Fruit fly (Drosophila melanogaster) whole organism, pupa: ENCODE measurements around the gene CG15628.

Experiments
- CG10348 ChIP-seq: fragments of 200-800 bp; sonication (Bioruptor generic); IDR thresholded peaks from 2 replicates; pipeline ENCODE4 v1.3.6; 2022; ENCODE audit warnings: missing biosample characterization, missing genetic modification characterization
- CG12605 ChIP-seq: fragments of 200-800 bp; sonication (Bioruptor generic); IDR thresholded peaks from 2 replicates; pipeline ENCODE4 v1.3.6; 2022; ENCODE audit warnings: missing biosample characterization, missing genetic modification characterization
- CG13204 ChIP-seq: fragments of 200-800 bp; sonication (Bioruptor generic); optimal IDR thresholded peaks from 2 replicates; lab custom pipeline; 2018; ENCODE audit warnings: missing biosample characterization, mild to moderate bottlenecking, missing genetic modification characterization, moderate library complexity
- CG14655 ChIP-seq: fragments of 200-800 bp; sonication (Bioruptor generic); optimal IDR thresholded peaks from 3 replicates; lab custom pipeline; 2017; ENCODE audit warnings: mild to moderate bottlenecking, missing biosample characterization, missing genetic modification reagents, missing genetic modification characterization
- CG15710 ChIP-seq: fragments of 200-800 bp; sonication (Bioruptor generic); optimal IDR thresholded peaks from 2 replicates; lab custom pipeline; 2018; ENCODE audit warnings: missing biosample characterization, mild to moderate bottlenecking, missing genetic modification characterization, moderate library complexity
- CG17806 ChIP-seq: fragments of 200-800 bp; sonication (Bioruptor generic); optimal IDR thresholded peaks from 2 replicates; lab custom pipeline; 2018; ENCODE audit warnings: missing biosample characterization, mild to moderate bottlenecking, missing genetic modification characterization, moderate library complexity
- CG32121 ChIP-seq: fragments of 200-800 bp; sonication (Bioruptor generic); IDR thresholded peaks from 2 replicates; pipeline ENCODE4 v1.3.6; 2022; ENCODE audit warnings: missing biosample characterization, missing genetic modification characterization
- CG34367 ChIP-seq: fragments of 200-800 bp; sonication (Bioruptor generic); optimal IDR thresholded peaks from 2 replicates; lab custom pipeline; 2018; ENCODE audit warnings: missing biosample characterization, mild to moderate bottlenecking, missing genetic modification characterization
- CG4496 ChIP-seq: fragments of 200-800 bp; sonication (Bioruptor generic); IDR thresholded peaks from 3 replicates; pipeline ENCODE4 v1.3.6; 2022; ENCODE audit warnings: missing biosample characterization, missing genetic modification characterization
- CG8159 ChIP-seq: fragments of 200-800 bp; sonication (Bioruptor generic); optimal IDR thresholded peaks from 3 replicates; lab custom pipeline; 2018; ENCODE audit warnings: missing biosample characterization, mild to moderate bottlenecking, missing genetic modification characterization, moderate library complexity
- CG8301 ChIP-seq: fragments of 200-800 bp; sonication (Bioruptor generic); optimal IDR thresholded peaks from 2 replicates; lab custom pipeline; 2018; ENCODE audit warnings: missing biosample characterization, mild to moderate bottlenecking, missing genetic modification characterization
- CG9948 ChIP-seq: fragments of 200-800 bp; sonication (Bioruptor generic); optimal IDR thresholded peaks from 2 replicates; lab custom pipeline; 2018; ENCODE audit warnings: missing biosample characterization, mild to moderate bottlenecking, missing genetic modification characterization, moderate library complexity
- D1 ChIP-seq: fragments of 200-800 bp; sonication (Bioruptor generic); optimal IDR thresholded peaks from 2 replicates; lab custom pipeline; 2018; ENCODE audit warnings: missing biosample characterization, mild to moderate bottlenecking, missing genetic modification characterization, moderate library complexity
- EcR ChIP-seq: fragments of 200-800 bp; sonication (Bioruptor generic); optimal IDR thresholded peaks from 3 replicates; lab custom pipeline; 2019; ENCODE audit warnings: missing biosample characterization, missing genetic modification characterization, mild to moderate bottlenecking, moderate library complexity, missing genetic modification reagents
- Ets98B ChIP-seq: fragments of 200-800 bp; sonication (Bioruptor generic); IDR thresholded peaks from 2 replicates; pipeline ENCODE4 v1.3.6; 2022; ENCODE audit warnings: missing biosample characterization, missing genetic modification characterization
- Pif1A ChIP-seq: fragments of 200-800 bp; sonication (Bioruptor generic); optimal IDR thresholded peaks from 3 replicates; lab custom pipeline; 2016; ENCODE audit warnings: missing biosample characterization, missing genetic modification characterization
- Pif1B ChIP-seq: fragments of 200-800 bp; sonication (Bioruptor generic); optimal IDR thresholded peaks from 3 replicates; lab custom pipeline; 2016; ENCODE audit warnings: missing biosample characterization, missing genetic modification characterization
- Snoo ChIP-seq: fragments of 200-800 bp; sonication (Bioruptor generic); optimal IDR thresholded peaks from 3 replicates; lab custom pipeline; 2017; ENCODE audit warnings: missing biosample characterization, mild to moderate bottlenecking, missing genetic modification characterization, inconsistent platforms
- fd96Ca ChIP-seq: fragments of 200-800 bp; sonication (Bioruptor generic); IDR thresholded peaks from 3 replicates; pipeline ENCODE4 v1.3.6; 2022; ENCODE audit warnings: missing biosample characterization, missing genetic modification characterization
- gl ChIP-seq: fragments of 200-800 bp; sonication (Bioruptor generic); optimal IDR thresholded peaks from 2 replicates; lab custom pipeline; 2018; ENCODE audit warnings: missing biosample characterization, mild to moderate bottlenecking, missing genetic modification characterization
- rn ChIP-seq: fragments of 200-800 bp; sonication (Bioruptor generic); IDR thresholded peaks from 2 replicates; pipeline ENCODE4 v1.3.6; 2022; ENCODE audit warnings: missing biosample characterization, missing genetic modification characterization

The CG15628 gene

dm6 chr2L:4821757-4822156, at the start of gene CG15628:
Gene CG15628 (plus strand): TSS chr2L:4821774.
- TF ChIP-seq rn: no peak
- no peak for TF ChIP-seq CG4496 (GFP tag; lab: Robert Waterston, UW)
- TF ChIP-seq Pif1B: no peak
- no peak for TF ChIP-seq CG12605 (GFP tag; lab: Robert Waterston, UW)
- TF ChIP-seq Ets98B (GFP tag; lab: Robert Waterston, UW): no peak
- no peak for TF ChIP-seq CG8159 (tag; lab: Kevin White, UChicago)
- no peak for TF ChIP-seq CG10348
- TF ChIP-seq CG34367 (tag; lab: Kevin White, UChicago): no peak
- TF ChIP-seq CG14655 (GFP tag; lab: Kevin White, UChicago): no peak
- TF ChIP-seq gl (tag; lab: Kevin White, UChicago): no peak
- TF ChIP-seq EcR (GFP tag; lab: Kevin White, UChicago): no peak
- no peak for TF ChIP-seq CG17806 (tag; lab: Kevin White, UChicago)
- TF ChIP-seq CG32121 (GFP tag; lab: Robert Waterston, UW): no peak
- TF ChIP-seq D1: no peak
- no peak for TF ChIP-seq fd96Ca
- TF ChIP-seq CG13204 (GFP tag; lab: Kevin White, UChicago): no peak
- no peak for TF ChIP-seq CG9948 (tag; lab: Kevin White, UChicago)
- TF ChIP-seq Snoo (tag; lab: Kevin White, UChicago): no peak
- no peak for TF ChIP-seq CG15710
- TF ChIP-seq, all 21 proteins: peak for 0

dm6 chr2L:4793780-4794523, 27.6 kb upstream of the CG15628 start, which contains the start of gene fipi:
Gene fipi (minus strand): TSS chr2L:4794044.
- TF ChIP-seq Pif1A (GFP tag; lab: Kevin White, UChicago): no peak

- TF ChIP-seq Pif1B (no peak), gl (tag; lab: Kevin White, UChicago) (no peak), CG10348 (no peak)
- TF ChIP-seq, all 21 proteins: peak for 0
Observed at dm6 chr2L:4794524-4794804, 27.1 kb upstream of the CG15628 start, which contains the start of gene CG3294. Gene CG3294 (plus strand): TSS chr2L:4794549.

- TF ChIP-seq CG17806 (tag; lab: Kevin White, UChicago) (peak; percentile 50), CG34367 (tag; lab: Kevin White, UChicago) (no peak), Snoo (tag; lab: Kevin White, UChicago) (no peak), EcR (GFP tag; lab: Kevin White, UChicago) (no peak), Pif1B (no peak), CG9948 (tag; lab: Kevin White, UChicago) (peak; percentile 12), CG10348 (no peak), D1 (no peak), Ets98B (GFP tag; lab: Robert Waterston, UW) (peak; percentile 87), CG8159 (tag; lab: Kevin White, UChicago) (peak; percentile 50), CG4496 (GFP tag; lab: Robert Waterston, UW) (peak; percentile 81), rn (peak; percentile 67), CG8301 (tag; lab: Kevin White, UChicago) (peak; percentile 88), CG12605 (GFP tag; lab: Robert Waterston, UW) (no peak), CG32121 (GFP tag; lab: Robert Waterston, UW) (peak; percentile 55), CG14655 (GFP tag; lab: Kevin White, UChicago) (peak; percentile 89), CG15710 (no peak), Pif1A (GFP tag; lab: Kevin White, UChicago) (peak; percentile 73), fd96Ca (peak; percentile 89)
Observed at dm6 chr2L:4797643-4798042, 23.9 kb upstream of the CG15628 start.

dm6 chr2L:4798894-4799293, 22.7 kb upstream of the CG15628 start:
- TF ChIP-seq Snoo (tag; lab: Kevin White, UChicago) (no peak), CG9948 (tag; lab: Kevin White, UChicago) (no peak), CG13204 (GFP tag; lab: Kevin White, UChicago) (no peak), gl (tag; lab: Kevin White, UChicago) (no peak), Ets98B (GFP tag; lab: Robert Waterston, UW) (no peak), D1 (no peak), fd96Ca (no peak), CG10348 (no peak), CG14655 (GFP tag; lab: Kevin White, UChicago) (no peak), Pif1A (GFP tag; lab: Kevin White, UChicago) (no peak), CG8301 (tag; lab: Kevin White, UChicago) (no peak), rn (no peak), CG8159 (tag; lab: Kevin White, UChicago) (no peak)
- TF ChIP-seq, all 21 proteins: peak for 0

- TF ChIP-seq CG4496 (GFP tag; lab: Robert Waterston, UW): no peak
- TF ChIP-seq CG9948 (tag; lab: Kevin White, UChicago): no peak
- TF ChIP-seq EcR (GFP tag; lab: Kevin White, UChicago): peak; percentile 95
Observed at dm6 chr2L:4800033-4800432, 21.5 kb upstream of the CG15628 start.

dm6 chr2L:4801705-4802216, 19.8 kb upstream of the CG15628 start, which contains the start of gene slf:
Gene slf (minus strand): TSS chr2L:4801923.
- 0 out of 2 replicates have a peak, but pooled peaks have one; percentile 23 for TF ChIP-seq Ets98B (GFP tag; lab: Robert Waterston, UW)
- TF ChIP-seq CG10348: no peak
- no peak for TF ChIP-seq gl (tag; lab: Kevin White, UChicago)
- TF ChIP-seq Snoo (tag; lab: Kevin White, UChicago): no peak
